Worm (Caenorhabditis elegans) whole organism, L2 larva: ENCODE results near the gene oac-49.

Experiments
- alr-1 ChIP-seq: fragments of 150-350 bp; optimal IDR thresholded peaks from 2 replicates; lab custom pipeline; 2014; ENCODE audit warnings: missing biosample characterization, missing genetic modification characterization
- blmp-1 ChIP-seq: sonication (generic microtip); optimal IDR thresholded peaks from 2 replicates; lab custom pipeline; 2017; ENCODE audit warnings: missing genetic modification characterization, mild to moderate bottlenecking, missing compliant biosample characterization, antibody characterized with exemption, moderate library complexity; ENCODE audit not compliant: insufficient read depth
- ceh-16 ChIP-seq: fragments of 150-350 bp; optimal IDR thresholded peaks from 2 replicates; lab custom pipeline; 2014; ENCODE audit warnings: missing biosample characterization, missing genetic modification characterization
- dmd-4 ChIP-seq: sonication (generic microtip); optimal IDR thresholded peaks from 2 replicates; lab custom pipeline; 2017; ENCODE audit warnings: missing biosample characterization, missing genetic modification characterization
- elt-3 ChIP-seq: sonication (generic microtip); optimal IDR thresholded peaks from 2 replicates; lab custom pipeline; 2017; ENCODE audit warnings: missing biosample characterization, missing genetic modification characterization
- fos-1 ChIP-seq: fragments of 150-350 bp; optimal IDR thresholded peaks from 2 replicates; lab custom pipeline; 2014; ENCODE audit warnings: missing biosample characterization, missing genetic modification characterization
- nhr-11 ChIP-seq: fragments of 150-350 bp; optimal IDR thresholded peaks from 2 replicates; lab custom pipeline; 2014; ENCODE audit warnings: missing biosample characterization, missing genetic modification characterization
- nhr-12 ChIP-seq: fragments of 150-350 bp; optimal IDR thresholded peaks from 2 replicates; lab custom pipeline; 2014; ENCODE audit warnings: missing biosample characterization, missing genetic modification characterization
- nhr-237 ChIP-seq: fragments of 150-350 bp; optimal IDR thresholded peaks from 2 replicates; lab custom pipeline; 2014; ENCODE audit warnings: missing biosample characterization, missing genetic modification characterization
- nhr-77 ChIP-seq: fragments of 150-350 bp; optimal IDR thresholded peaks from 2 replicates; lab custom pipeline; 2014; ENCODE audit warnings: missing biosample characterization, missing genetic modification characterization
- unc-62 ChIP-seq: fragments of 150-350 bp; optimal IDR thresholded peaks from 2 replicates; lab custom pipeline; 2014; ENCODE audit warnings: missing biosample characterization, missing genetic modification reagents, missing genetic modification characterization
- ztf-4 ChIP-seq: fragments of 150-350 bp; optimal IDR thresholded peaks from 2 replicates; lab custom pipeline; 2014; ENCODE audit warnings: missing biosample characterization, missing genetic modification characterization

DNA sequence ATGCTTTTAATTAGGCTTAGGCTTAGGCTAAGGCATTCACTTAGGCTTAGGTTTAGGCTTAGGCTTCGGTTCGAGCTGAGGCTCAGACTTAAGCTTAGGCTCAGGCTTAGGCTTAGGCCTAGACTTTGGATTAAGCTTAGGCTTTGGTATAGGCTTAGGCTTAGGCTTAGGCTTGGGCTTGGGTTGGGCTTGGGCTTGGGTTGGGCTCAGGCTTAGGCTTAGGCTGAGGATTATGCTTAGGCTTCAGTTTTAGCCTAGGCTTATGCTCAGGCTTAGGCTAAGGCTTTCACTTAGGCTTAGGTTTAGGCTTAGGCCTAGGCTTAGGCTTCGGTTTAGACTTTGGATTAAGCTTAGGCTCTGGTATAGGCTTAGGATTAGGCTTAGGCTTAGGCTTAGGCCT lies 13.4 kb downstream of the oac-49 start:
- TF ChIP-seq fos-1 (tag; lab: Kevin White, UChicago): no peak
- TF ChIP-seq ztf-4 (tag; lab: Kevin White, UChicago): no peak
- TF ChIP-seq nhr-77 (tag; lab: Kevin White, UChicago): no peak
- TF ChIP-seq alr-1: no peak
- no peak for TF ChIP-seq nhr-237 (tag; lab: Kevin White, UChicago)
- TF ChIP-seq elt-3: no peak
- TF ChIP-seq ceh-16 (tag; lab: Kevin White, UChicago): no peak
- TF ChIP-seq unc-62 (GFP tag; lab: Kevin White, UChicago): no peak
- TF ChIP-seq blmp-1 (tag; lab: Kevin White, UChicago): no peak
- TF ChIP-seq nhr-12 (tag; lab: Kevin White, UChicago): no peak
- no peak for TF ChIP-seq nhr-11 (tag; lab: Kevin White, UChicago)
- no peak for TF ChIP-seq dmd-4 (tag; lab: Kevin White, UChicago)
